Worm (Caenorhabditis elegans) whole organism, L2 larva: ENCODE measurements around the gene skr-20.

Source experiments
- R02D3.7 ChIP-seq: fragments of 150-350 bp; optimal IDR thresholded peaks from 2 replicates; lab custom pipeline; 2014; ENCODE audit warnings: missing biosample characterization, missing genetic modification characterization
- Y55F3AM.14 ChIP-seq: fragments of 200-800 bp; sonication (Bioruptor generic); optimal IDR thresholded peaks from 2 replicates; lab custom pipeline; 2018; ENCODE audit warnings: mild to moderate bottlenecking, missing genetic modification characterization, missing compliant biosample characterization
- alr-1 ChIP-seq: fragments of 150-350 bp; optimal IDR thresholded peaks from 2 replicates; lab custom pipeline; 2014; ENCODE audit warnings: missing biosample characterization, missing genetic modification characterization
- aly-2 ChIP-seq: fragments of 150-350 bp; optimal IDR thresholded peaks from 2 replicates; lab custom pipeline; 2014; ENCODE audit warnings: missing biosample characterization, missing genetic modification characterization
- ceh-82 ChIP-seq: fragments of 150-350 bp; optimal IDR thresholded peaks from 2 replicates; lab custom pipeline; 2014; ENCODE audit warnings: missing biosample characterization, missing genetic modification characterization
- crh-2 ChIP-seq: sonication (generic microtip); optimal IDR thresholded peaks from 2 replicates; lab custom pipeline; 2017; ENCODE audit warnings: missing biosample characterization, missing genetic modification characterization
- dmd-4 ChIP-seq: sonication (generic microtip); optimal IDR thresholded peaks from 2 replicates; lab custom pipeline; 2017; ENCODE audit warnings: missing biosample characterization, missing genetic modification characterization
- egl-27 ChIP-seq: sonication (generic microtip); optimal IDR thresholded peaks from 3 replicates; lab custom pipeline; 2017; ENCODE audit warnings: missing biosample characterization, missing genetic modification reagents, missing genetic modification characterization
- elt-3 ChIP-seq: sonication (generic microtip); optimal IDR thresholded peaks from 2 replicates; lab custom pipeline; 2017; ENCODE audit warnings: missing biosample characterization, missing genetic modification characterization
- gmeb-1 ChIP-seq: fragments of 150-350 bp; optimal IDR thresholded peaks from 2 replicates; lab custom pipeline; 2014; ENCODE audit warnings: missing biosample characterization, missing genetic modification characterization
- lin-39 ChIP-seq: fragments of 150-350 bp; optimal IDR thresholded peaks from 2 replicates; lab custom pipeline; 2014; ENCODE audit warnings: missing biosample characterization, missing genetic modification reagents, missing genetic modification characterization
- lsy-2 ChIP-seq, 2 experiments: fragments of 150-350 bp in 1 of 2; sonication (generic microtip) in 1 of 2; optimal IDR thresholded peaks; 2 replicates each; lab custom pipeline; 2014 to 2017; ENCODE audit warnings: missing biosample characterization in 2 of 2, missing genetic modification characterization in 2 of 2
- mab-5 ChIP-seq: fragments of 150-350 bp; optimal IDR thresholded peaks from 2 replicates; lab custom pipeline; 2014; ENCODE audit warnings: missing biosample characterization, missing genetic modification characterization
- mdl-1 ChIP-seq, 2 experiments: fragments of 150-350 bp in 1 of 2; sonication (generic microtip) in 1 of 2; optimal IDR thresholded peaks; 2 replicates each; lab custom pipeline; 2017; ENCODE audit warnings: missing biosample characterization in 2 of 2, missing genetic modification characterization in 2 of 2
- nhr-129 ChIP-seq: fragments of 150-350 bp; optimal IDR thresholded peaks from 2 replicates; lab custom pipeline; 2014; ENCODE audit warnings: missing biosample characterization, missing genetic modification characterization
- nhr-21 ChIP-seq: fragments of 150-350 bp; optimal IDR thresholded peaks from 2 replicates; lab custom pipeline; 2014; ENCODE audit warnings: missing biosample characterization, missing genetic modification characterization
- nhr-237 ChIP-seq: fragments of 150-350 bp; optimal IDR thresholded peaks from 2 replicates; lab custom pipeline; 2014; ENCODE audit warnings: missing biosample characterization, missing genetic modification characterization
- nhr-77 ChIP-seq: fragments of 150-350 bp; optimal IDR thresholded peaks from 2 replicates; lab custom pipeline; 2014; ENCODE audit warnings: missing biosample characterization, missing genetic modification characterization
- peb-1 ChIP-seq: fragments of 150-350 bp; optimal IDR thresholded peaks from 2 replicates; lab custom pipeline; 2014; ENCODE audit warnings: missing biosample characterization, missing genetic modification characterization
- skn-1 ChIP-seq: sonication (generic microtip); optimal IDR thresholded peaks from 2 replicates; lab custom pipeline; 2017; ENCODE audit warnings: missing biosample characterization, missing genetic modification characterization
- unc-39 ChIP-seq: fragments of 150-350 bp; optimal IDR thresholded peaks from 2 replicates; lab custom pipeline; 2014; ENCODE audit warnings: missing biosample characterization, missing genetic modification characterization
- unc-55 ChIP-seq: fragments of 150-350 bp; sonication (generic microtip); optimal IDR thresholded peaks from 3 replicates; lab custom pipeline; 2014; ENCODE audit warnings: missing biosample characterization, missing genetic modification reagents, missing genetic modification characterization
- ztf-4 ChIP-seq: fragments of 150-350 bp; optimal IDR thresholded peaks from 2 replicates; lab custom pipeline; 2014; ENCODE audit warnings: missing biosample characterization, missing genetic modification characterization

skr-20 gene

ce11 chrX:13190912-13191311 is 32.4 kb downstream of the skr-20 start, which contains the start of gene gpa-6:
Gene gpa-6, plus strand, starts transcription at chrX:13191212.
- TF ChIP-seq nhr-21 (tag; lab: Kevin White, UChicago) (no peak), lsy-2 (tag; optimal IDR thresholded peaks at IDR 0.05; lab: Kevin White, UChicago) (no peak)

- no peak for TF ChIP-seq unc-39
- TF ChIP-seq crh-2 (tag; lab: Kevin White, UChicago) = no peak
- no peak for TF ChIP-seq unc-55 (GFP tag; lab: Kevin White, UChicago)
- no peak for TF ChIP-seq nhr-129
- TF ChIP-seq R02D3.7 (tag; lab: Kevin White, UChicago) = no peak
- TF ChIP-seq nhr-21 (tag; lab: Kevin White, UChicago) = no peak
- TF ChIP-seq, all 48 proteins: peak for 0
Measured at ce11 chrX:13189861-13190260, 33.5 kb downstream of the skr-20 start, which contains the start of gene cwp-5. Gene cwp-5, minus strand, starts transcription at chrX:13189961.

ce11 chrX:13182012-13182411 is 41.3 kb downstream of the skr-20 start:
- TF ChIP-seq skn-1 (no peak), R02D3.7 (tag; lab: Kevin White, UChicago) (no peak), mab-5 (tag; lab: Kevin White, UChicago) (no peak), nhr-21 (tag; lab: Kevin White, UChicago) (no peak), nhr-237 (tag; lab: Kevin White, UChicago) (no peak), dmd-4 (tag; lab: Kevin White, UChicago) (no peak), peb-1 (no peak), nhr-77 (no peak), lin-39 (tag; lab: Kevin White, UChicago) (no peak), mdl-1 (tag; optimal IDR thresholded peaks at IDR 0.05; lab: Kevin White, UChicago) (no peak), ztf-4 (tag; lab: Kevin White, UChicago) (no peak), Y55F3AM.14 (GFP tag; lab: Kevin White, UChicago) (no peak), lsy-2 (tag; optimal IDR thresholded peaks at IDR 0.05; lab: Kevin White, UChicago) (no peak), nhr-129 (no peak)

DNA sequence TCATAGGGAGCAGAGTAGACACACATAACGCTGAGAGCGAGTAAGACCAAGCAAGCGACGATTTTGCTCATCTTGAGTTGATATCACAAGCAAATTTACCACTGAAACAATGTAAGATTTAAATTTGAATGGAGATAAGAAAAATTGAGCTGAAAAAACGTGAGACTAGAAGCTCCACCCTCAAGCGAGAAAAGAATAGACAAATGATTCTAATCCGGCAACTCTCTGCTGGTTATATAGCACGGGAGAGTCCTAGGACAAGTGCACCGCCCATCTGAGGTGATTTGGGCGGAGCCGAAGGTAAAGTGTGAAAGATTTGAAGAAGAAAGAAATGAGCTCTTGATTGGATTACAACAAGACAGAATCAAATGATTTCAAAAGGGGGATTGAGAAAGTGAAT is 45.0 kb downstream of the skr-20 start, which contains the start of gene nlp-3:
nlp-3 (minus strand) TSS at position 101 of the 400 bp plus-strand sequence.
- no peak for TF ChIP-seq gmeb-1 (tag; lab: Kevin White, UChicago)
- TF ChIP-seq ceh-82 (tag; lab: Kevin White, UChicago) = no peak

DNA sequence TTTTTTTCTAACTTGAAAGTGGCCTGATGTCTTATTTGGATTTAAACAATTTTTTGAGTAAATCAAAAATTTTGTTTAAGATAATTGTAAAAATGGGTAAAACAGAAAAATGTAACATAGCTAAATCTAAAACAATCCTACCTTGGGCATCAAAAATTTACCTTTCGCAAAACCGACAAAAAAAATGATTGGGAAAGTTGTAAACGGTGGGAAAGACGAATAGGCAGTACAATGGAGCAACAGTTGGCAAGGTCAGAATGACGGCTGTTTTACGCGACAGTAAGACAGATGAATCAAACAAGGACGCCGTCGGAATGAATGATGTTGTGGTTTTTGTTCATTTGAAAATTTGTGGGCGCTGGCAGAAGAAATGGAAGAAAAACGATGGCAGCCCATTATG is 48.9 kb downstream of the skr-20 start:
- TF ChIP-seq egl-27 = no peak
- no peak for TF ChIP-seq aly-2 (tag; lab: Kevin White, UChicago)
- no peak for TF ChIP-seq alr-1 (tag; lab: Kevin White, UChicago)
- no peak for TF ChIP-seq elt-3 (tag; lab: Kevin White, UChicago)
- TF ChIP-seq skn-1 = no peak
